Worm (Caenorhabditis elegans): ENCODE measurements around the gene wbp-2.

ce11 chrII:9313335-9313734 is 16.2 kb upstream of the wbp-2 start:
- no peak for TF ChIP-seq blmp-1 (tag; optimal IDR thresholded peaks at IDR 0.05; ENCODE audit: insufficient read depth)
- TF ChIP-seq elt-3 (tag; optimal IDR thresholded peaks at IDR 0.05): no peak
- no peak for TF ChIP-seq lsy-2 (tag; optimal IDR thresholded peaks at IDR 0.05)
- no peak for TF ChIP-seq nhr-237 (tag; optimal IDR thresholded peaks at IDR 0.05)
- TF ChIP-seq ceh-16 (tag; optimal IDR thresholded peaks at IDR 0.05): no peak
- no peak for TF ChIP-seq elt-1 (tag; optimal IDR thresholded peaks at IDR 0.05)
- TF ChIP-seq nhr-25 (tag; optimal IDR thresholded peaks at IDR 0.05): no peak
- TF ChIP-seq snpc-4 (tag; optimal IDR thresholded peaks at IDR 0.05): no peak
- no peak for TF ChIP-seq ama-1 (optimal IDR thresholded peaks at IDR 0.05)
- no peak for TF ChIP-seq lin-39 (tag; optimal IDR thresholded peaks at IDR 0.05)
- TF ChIP-seq nhr-77 (tag; optimal IDR thresholded peaks at IDR 0.05): no peak
- TF ChIP-seq lin-13 (GFP tag; optimal IDR thresholded peaks at IDR 0.05): no peak
- TF ChIP-seq ztf-11 (tag; optimal IDR thresholded peaks at IDR 0.05): no peak

Measured in whole organism, L2 larva.